Fruit fly (Drosophila melanogaster) whole organism, embryonic: Measurements from ENCODE around the gene CrebB.

Source experiments
- Abd-B ChIP-seq: fragments of 200-800 bp; sonication (Bioruptor generic); optimal IDR thresholded peaks from 2 replicates; lab custom pipeline; 2018; ENCODE audit warnings: missing biosample characterization, mild to moderate bottlenecking, missing genetic modification characterization, moderate library complexity
- Atf-2 ChIP-seq: fragments of 200-800 bp; sonication (Bioruptor generic); optimal IDR thresholded peaks from 2 replicates; lab custom pipeline; 2016; ENCODE audit warnings: missing biosample characterization, missing genetic modification characterization
- CG12155 ChIP-seq: fragments of 200-800 bp; sonication (Bioruptor generic); optimal IDR thresholded peaks from 3 replicates; lab custom pipeline; 2016; ENCODE audit warnings: missing biosample characterization, missing genetic modification characterization
- CG12219 ChIP-seq: fragments of 200-800 bp; sonication (Bioruptor generic); optimal IDR thresholded peaks from 3 replicates; lab custom pipeline; 2018; ENCODE audit warnings: missing biosample characterization, mild to moderate bottlenecking, missing genetic modification characterization
- CG17802 ChIP-seq: fragments of 200-800 bp; sonication (Bioruptor generic); optimal IDR thresholded peaks from 2 replicates; lab custom pipeline; 2018; ENCODE audit warnings: missing biosample characterization, mild to moderate bottlenecking, missing genetic modification characterization, moderate library complexity
- CG42726 ChIP-seq: fragments of 200-800 bp; sonication (Bioruptor generic); IDR thresholded peaks from 2 replicates; pipeline ENCODE4 v1.3.6; 2022; ENCODE audit warnings: missing biosample characterization, missing genetic modification characterization; ENCODE audit not compliant: partially characterized antibody
- CG4360 ChIP-seq: fragments of 200-800 bp; sonication (Bioruptor generic); IDR thresholded peaks from 2 replicates; pipeline ENCODE4 v1.3.6; 2022; ENCODE audit warnings: missing biosample characterization, missing genetic modification characterization
- CG6813 ChIP-seq: fragments of 200-800 bp; sonication (Bioruptor generic); optimal IDR thresholded peaks from 2 replicates; lab custom pipeline; 2017; ENCODE audit warnings: missing biosample characterization, missing genetic modification characterization, mild to moderate bottlenecking, moderate library complexity, missing genetic modification reagents
- CG6854 ChIP-seq: fragments of 200-800 bp; sonication (Bioruptor generic); optimal IDR thresholded peaks from 3 replicates; lab custom pipeline; 2017; ENCODE audit warnings: missing biosample characterization, mild to moderate bottlenecking, missing genetic modification characterization
- CG8290 ChIP-seq, 3 experiments: fragments of 200-800 bp; sonication (Bioruptor generic); optimal IDR thresholded peaks; 2 replicates each; lab custom pipeline; 2016 to 2019; ENCODE audit warnings: missing biosample characterization in 3 of 3, missing genetic modification characterization in 3 of 3, mild to moderate bottlenecking in 2 of 3, moderate library complexity in 1 of 3
- CG9727 ChIP-seq: fragments of 200-800 bp; sonication (Bioruptor generic); optimal IDR thresholded peaks from 3 replicates; lab custom pipeline; 2017; ENCODE audit warnings: missing biosample characterization, mild to moderate bottlenecking, missing genetic modification characterization
- CkIIα-i1 ChIP-seq: fragments of 200-800 bp; sonication (Bioruptor generic); IDR thresholded peaks from 2 replicates; pipeline ENCODE4 v1.3.6; 2022; ENCODE audit warnings: missing biosample characterization, missing genetic modification characterization
- Fer3 ChIP-seq: fragments of 200-800 bp; sonication (Bioruptor generic); optimal IDR thresholded peaks from 2 replicates; lab custom pipeline; 2018; ENCODE audit warnings: missing biosample characterization, mild to moderate bottlenecking, missing genetic modification characterization, moderate library complexity
- HmgD ChIP-seq: fragments of 200-800 bp; sonication (Bioruptor generic); optimal IDR thresholded peaks from 3 replicates; lab custom pipeline; 2016; ENCODE audit warnings: missing biosample characterization, missing genetic modification characterization
- Hmx ChIP-seq: fragments of 200-800 bp; sonication (Bioruptor generic); optimal IDR thresholded peaks from 2 replicates; lab custom pipeline; 2016; ENCODE audit warnings: missing biosample characterization, missing genetic modification characterization
- Hr51 ChIP-seq, 2 experiments: fragments of 200-800 bp; sonication (Bioruptor generic); optimal IDR thresholded peaks; 2 replicates in 1 of 2; 3 replicates in 1 of 2; lab custom pipeline; 2016 to 2018; ENCODE audit warnings: missing biosample characterization in 2 of 2, missing genetic modification characterization in 2 of 2, mild to moderate bottlenecking in 1 of 2, moderate library complexity in 1 of 2
- MBD-R2 ChIP-seq: fragments of 200-800 bp; sonication (Bioruptor generic); IDR thresholded peaks from 2 replicates; pipeline ENCODE4 v1.3.6; 2022; ENCODE audit warnings: missing biosample characterization, missing genetic modification characterization
- Oaz ChIP-seq: fragments of 200-800 bp; sonication (Bioruptor generic); IDR thresholded peaks from 2 replicates; pipeline ENCODE4 v1.3.6; 2022; ENCODE audit warnings: missing biosample characterization, missing genetic modification characterization
- Oli ChIP-seq: fragments of 200-800 bp; sonication (Bioruptor generic); optimal IDR thresholded peaks from 2 replicates; lab custom pipeline; 2018; ENCODE audit warnings: missing biosample characterization, mild to moderate bottlenecking, missing genetic modification characterization, moderate library complexity
- Ptx1 ChIP-seq: fragments of 200-800 bp; sonication (Bioruptor generic); IDR thresholded peaks from 2 replicates; pipeline ENCODE4 v1.3.6; 2022; ENCODE audit warnings: missing biosample characterization, missing genetic modification characterization
- Sox102F ChIP-seq: fragments of 200-800 bp; sonication (Bioruptor generic); optimal IDR thresholded peaks from 2 replicates; lab custom pipeline; 2018; ENCODE audit warnings: missing biosample characterization, mild to moderate bottlenecking, missing genetic modification characterization, moderate library complexity
- Spps ChIP-seq: fragments of 200-800 bp; sonication (Bioruptor generic); optimal IDR thresholded peaks from 2 replicates; lab custom pipeline; 2018; ENCODE audit warnings: missing biosample characterization, mild to moderate bottlenecking, missing genetic modification characterization
- Ssrp ChIP-seq: fragments of 200-800 bp; sonication (Bioruptor generic); optimal IDR thresholded peaks from 2 replicates; lab custom pipeline; 2018; ENCODE audit warnings: missing biosample characterization, mild to moderate bottlenecking, missing genetic modification characterization, moderate library complexity
- YL-1 ChIP-seq: fragments of 200-800 bp; sonication (Bioruptor generic); optimal IDR thresholded peaks from 3 replicates; lab custom pipeline; 2017; ENCODE audit warnings: missing biosample characterization, mild to moderate bottlenecking, missing genetic modification characterization
- ap ChIP-seq: fragments of 200-800 bp; sonication (Bioruptor generic); IDR thresholded peaks from 2 replicates; pipeline ENCODE4 v1.3.6; 2022; ENCODE audit warnings: missing biosample characterization, missing genetic modification characterization
- bbx ChIP-seq: fragments of 200-800 bp; sonication (Bioruptor generic); IDR thresholded peaks from 2 replicates; pipeline ENCODE4 v1.3.6; 2022; ENCODE audit warnings: missing biosample characterization, missing genetic modification characterization; ENCODE audit not compliant: partially characterized antibody
- bcd ChIP-seq: fragments of 200-800 bp; sonication (Bioruptor generic); optimal IDR thresholded peaks from 2 replicates; lab custom pipeline; 2017; ENCODE audit warnings: missing biosample characterization, mild to moderate bottlenecking, missing genetic modification characterization
- bsh ChIP-seq, 2 experiments: fragments of 200-800 bp; sonication (Bioruptor generic); optimal IDR thresholded peaks; 2 replicates each; lab custom pipeline; 2017 to 2018; ENCODE audit warnings: mild to moderate bottlenecking in 2 of 2, missing biosample characterization in 2 of 2, missing genetic modification characterization in 2 of 2, moderate library complexity in 1 of 2
- dimm ChIP-seq: fragments of 200-800 bp; sonication (Bioruptor generic); IDR thresholded peaks from 2 replicates; pipeline ENCODE4 v1.3.6; 2022; ENCODE audit warnings: missing biosample characterization, missing genetic modification characterization
- dmrt99B ChIP-seq: fragments of 200-800 bp; sonication (Bioruptor generic); optimal IDR thresholded peaks from 2 replicates; lab custom pipeline; 2018; ENCODE audit warnings: missing biosample characterization, mild to moderate bottlenecking, missing genetic modification characterization, moderate library complexity
- dpn ChIP-seq, 2 experiments: fragments of 200-800 bp; sonication (Bioruptor generic); optimal IDR thresholded peaks; 3 replicates each; lab custom pipeline; 2016; ENCODE audit warnings: missing biosample characterization in 2 of 2, missing genetic modification characterization in 2 of 2
- dysf ChIP-seq: fragments of 200-800 bp; sonication (Bioruptor generic); IDR thresholded peaks from 3 replicates; pipeline ENCODE4 v1.3.6; 2022; ENCODE audit warnings: missing biosample characterization, missing genetic modification characterization
- klu ChIP-seq: fragments of 200-800 bp; sonication (Bioruptor generic); IDR thresholded peaks from 2 replicates; pipeline ENCODE4 v1.3.6; 2022; ENCODE audit warnings: missing biosample characterization, missing genetic modification characterization
- knrl ChIP-seq: fragments of 200-800 bp; sonication (Bioruptor generic); IDR thresholded peaks from 3 replicates; pipeline ENCODE4 v1.3.6; 2022; ENCODE audit warnings: missing biosample characterization, missing genetic modification characterization; ENCODE audit not compliant: partially characterized antibody
- p53 ChIP-seq: fragments of 200-800 bp; sonication (Bioruptor generic); optimal IDR thresholded peaks from 2 replicates; lab custom pipeline; 2016; ENCODE audit warnings: missing biosample characterization, missing genetic modification characterization
- pb ChIP-seq: fragments of 200-800 bp; sonication (Bioruptor generic); optimal IDR thresholded peaks from 3 replicates; lab custom pipeline; 2016; ENCODE audit warnings: missing biosample characterization, missing genetic modification characterization
- pnt ChIP-seq: fragments of 200-800 bp; sonication (Bioruptor generic); optimal IDR thresholded peaks from 3 replicates; lab custom pipeline; 2016; ENCODE audit warnings: missing biosample characterization, missing genetic modification characterization
- schlank ChIP-seq: fragments of 200-800 bp; sonication (Bioruptor generic); optimal IDR thresholded peaks from 2 replicates; lab custom pipeline; 2018; ENCODE audit warnings: missing biosample characterization, mild to moderate bottlenecking, missing genetic modification characterization
- sd ChIP-seq: fragments of 200-800 bp; sonication (Bioruptor generic); optimal IDR thresholded peaks from 3 replicates; lab custom pipeline; 2018; ENCODE audit warnings: missing biosample characterization, mild to moderate bottlenecking, missing genetic modification characterization, moderate library complexity
- shn ChIP-seq: fragments of 200-800 bp; sonication (Bioruptor generic); optimal IDR thresholded peaks from 3 replicates; lab custom pipeline; 2016; ENCODE audit warnings: missing biosample characterization, missing genetic modification characterization
- slp2 ChIP-seq: fragments of 200-800 bp; sonication (Bioruptor generic); optimal IDR thresholded peaks from 2 replicates; lab custom pipeline; 2016; ENCODE audit warnings: missing biosample characterization, missing genetic modification characterization
- so ChIP-seq: fragments of 200-800 bp; sonication (Bioruptor generic); IDR thresholded peaks from 3 replicates; pipeline ENCODE4 v1.3.6; 2022; ENCODE audit warnings: missing biosample characterization, missing genetic modification characterization
- sob ChIP-seq: fragments of 200-800 bp; sonication (Bioruptor generic); IDR thresholded peaks from 2 replicates; pipeline ENCODE4 v1.3.6; 2022; ENCODE audit warnings: missing biosample characterization, missing genetic modification characterization
- tin ChIP-seq: fragments of 200-800 bp; sonication (Bioruptor generic); optimal IDR thresholded peaks from 3 replicates; lab custom pipeline; 2016; ENCODE audit warnings: missing biosample characterization, missing genetic modification characterization
- tio ChIP-seq: fragments of 200-800 bp; sonication (Bioruptor generic); optimal IDR thresholded peaks from 2 replicates; lab custom pipeline; 2017; ENCODE audit warnings: missing biosample characterization, missing genetic modification characterization, inconsistent platforms
- trem ChIP-seq: fragments of 200-800 bp; optimal IDR thresholded peaks from 3 replicates; lab custom pipeline; 2019; ENCODE audit warnings: missing biosample characterization, mild to moderate bottlenecking, missing genetic modification characterization, moderate library complexity
- vfl ChIP-seq: fragments of 200-800 bp; sonication (Bioruptor generic); optimal IDR thresholded peaks from 2 replicates; lab custom pipeline; 2016; ENCODE audit warnings: missing biosample characterization, missing genetic modification characterization

Gene CrebB

dm6 chrX:18406593-18407393 is 40.6 kb downstream of the CrebB start (continued):
- no peak for TF ChIP-seq pb
- TF ChIP-seq CG4360 (GFP tag; lab: Robert Waterston, UW) = peak; percentile 31; the same call in 1 of the 2 replicates
- no peak for TF ChIP-seq trem (tag; lab: Kevin White, UChicago)
- no peak for TF ChIP-seq tin
- no peak for TF ChIP-seq sd

dm6 chrX:18407394-18407721 is 41.2 kb downstream of the CrebB start:
- TF ChIP-seq shn (GFP tag; lab: Kevin White, UChicago) (no peak), Sox102F (GFP tag; lab: Kevin White, UChicago) (peak; percentile 48), tio (no peak), bcd (GFP tag; lab: Kevin White, UChicago) (peak; percentile 2), knrl (GFP tag; lab: Robert Waterston, UW) (no peak), dysf (GFP tag; lab: Robert Waterston, UW) (peak; percentile 6; the same call in 1 of the 3 replicates), CG6854 (no peak), MBD-R2 (peak; percentile 20; the same call in 1 of the 2 replicates), Ptx1 (GFP tag; lab: Robert Waterston, UW) (no peak), CkIIα-i1 (GFP tag; lab: Robert Waterston, UW) (no peak), CG9727 (GFP tag; lab: Kevin White, UChicago) (no peak), CG17802 (tag; lab: Kevin White, UChicago) (no peak), pnt (GFP tag; lab: Kevin White, UChicago) (no peak), YL-1 (GFP tag; lab: Kevin White, UChicago) (no peak), HmgD (GFP tag; lab: Kevin White, UChicago) (no peak), Hr51 (GFP tag; optimal IDR thresholded peaks at IDR 0.05; lab: Kevin White, UChicago) (peak in 1 of 2 experiments; percentile 32), Oli (no peak), slp2 (GFP tag; lab: Kevin White, UChicago) (no peak), CG12219 (GFP tag; lab: Kevin White, UChicago) (no peak), Ssrp (tag; lab: Kevin White, UChicago) (no peak), klu (GFP tag; lab: Robert Waterston, UW) (no peak), schlank (peak; percentile 15), CG8290 (GFP tag; optimal IDR thresholded peaks at IDR 0.05; lab: Kevin White, UChicago) (no peak), CG8290 (tag; optimal IDR thresholded peaks at IDR 0.05; lab: Kevin White, UChicago) (peak in 1 of 2 experiments; percentile 3), sob (GFP tag; lab: Robert Waterston, UW) (peak; percentile 25; the same call in 1 of the 2 replicates), Spps (tag; lab: Kevin White, UChicago) (no peak), Hmx (no peak), CG4360 (GFP tag; lab: Robert Waterston, UW) (no peak), dpn (GFP tag; optimal IDR thresholded peaks at IDR 0.05; lab: Kevin White, UChicago) (peak in 1 of 2 experiments; percentile 39), dimm (GFP tag; lab: Robert Waterston, UW) (no peak), Abd-B (GFP tag; lab: Kevin White, UChicago) (no peak), CG6813 (GFP tag; lab: Kevin White, UChicago) (peak; percentile 33), dmrt99B (peak; percentile 26), Oaz (GFP tag; lab: Robert Waterston, UW) (no peak), CG12155 (GFP tag; lab: Kevin White, UChicago) (no peak), Fer3 (tag; lab: Kevin White, UChicago) (peak; percentile 18), Atf-2 (GFP tag; lab: Kevin White, UChicago) (no peak), p53 (GFP tag; lab: Kevin White, UChicago) (no peak), bsh (GFP tag; optimal IDR thresholded peaks at IDR 0.05; lab: Kevin White, UChicago) (peak in 1 of 2 experiments; percentile 20), bbx (no peak), CG42726 (GFP tag; lab: Robert Waterston, UW) (no peak), so (GFP tag; lab: Robert Waterston, UW) (no peak), ap (no peak), vfl (GFP tag; lab: Kevin White, UChicago) (no peak)
